Fruit fly (Drosophila melanogaster) whole organism, embryonic: ENCODE data around the gene CG7653.

Experiments
- ATbp ChIP-seq: fragments of 200-800 bp; sonication (Bioruptor generic); optimal IDR thresholded peaks from 2 replicates; lab custom pipeline; 2017; ENCODE audit warnings: missing biosample characterization, mild to moderate bottlenecking, missing genetic modification characterization, missing genetic modification reagents
- Abd-B ChIP-seq: fragments of 200-800 bp; sonication (Bioruptor generic); optimal IDR thresholded peaks from 2 replicates; lab custom pipeline; 2018; ENCODE audit warnings: missing biosample characterization, mild to moderate bottlenecking, missing genetic modification characterization, moderate library complexity
- Aef1 ChIP-seq: fragments of 200-800 bp; sonication (Bioruptor generic); IDR thresholded peaks from 3 replicates; pipeline ENCODE4 v1.3.6; 2022; ENCODE audit warnings: missing biosample characterization, missing genetic modification characterization
- Asciz ChIP-seq: fragments of 200-800 bp; sonication (Bioruptor generic); optimal IDR thresholded peaks from 2 replicates; lab custom pipeline; 2017; ENCODE audit warnings: missing biosample characterization, mild to moderate bottlenecking, missing genetic modification characterization, missing genetic modification reagents
- B-H2 ChIP-seq: fragments of 200-800 bp; sonication (Bioruptor generic); optimal IDR thresholded peaks from 2 replicates; lab custom pipeline; 2018; ENCODE audit warnings: missing biosample characterization, mild to moderate bottlenecking, missing genetic modification characterization
- Bteb2 ChIP-seq: fragments of 200-800 bp; sonication (Bioruptor generic); optimal IDR thresholded peaks from 2 replicates; lab custom pipeline; 2016; ENCODE audit warnings: missing biosample characterization, missing genetic modification characterization
- CG17359 ChIP-seq: fragments of 200-800 bp; sonication (Bioruptor generic); optimal IDR thresholded peaks from 3 replicates; lab custom pipeline; 2018; ENCODE audit warnings: missing biosample characterization, mild to moderate bottlenecking, missing genetic modification characterization, moderate library complexity
- CG18619 ChIP-seq: fragments of 200-800 bp; sonication (Bioruptor generic); optimal IDR thresholded peaks from 3 replicates; lab custom pipeline; 2017; ENCODE audit warnings: missing biosample characterization, mild to moderate bottlenecking, missing genetic modification characterization
- CG2875 ChIP-seq: fragments of 200-800 bp; sonication (Bioruptor generic); optimal IDR thresholded peaks from 2 replicates; lab custom pipeline; 2017; ENCODE audit warnings: missing biosample characterization, mild to moderate bottlenecking, missing genetic modification characterization, missing genetic modification reagents
- CG30020 ChIP-seq: fragments of 200-800 bp; optimal IDR thresholded peaks from 2 replicates; lab custom pipeline; 2019; ENCODE audit warnings: missing biosample characterization, mild to moderate bottlenecking, missing genetic modification characterization, moderate library complexity
- CG31388 ChIP-seq: fragments of 200-800 bp; sonication (Bioruptor generic); optimal IDR thresholded peaks from 2 replicates; lab custom pipeline; 2016; ENCODE audit warnings: missing biosample characterization, missing genetic modification characterization
- CG32767 ChIP-seq: fragments of 200-800 bp; sonication (Bioruptor generic); IDR thresholded peaks from 2 replicates; pipeline ENCODE4 v1.3.6; 2022; ENCODE audit warnings: missing biosample characterization, missing genetic modification characterization
- CG3726 ChIP-seq: fragments of 200-800 bp; sonication (Bioruptor generic); IDR thresholded peaks from 3 replicates; pipeline ENCODE4, ENCODE4 v1.3.6; 2022; ENCODE audit warnings: missing biosample characterization, missing genetic modification characterization
- CG42726 ChIP-seq: fragments of 200-800 bp; sonication (Bioruptor generic); IDR thresholded peaks from 2 replicates; pipeline ENCODE4 v1.3.6; 2022; ENCODE audit warnings: missing biosample characterization, missing genetic modification characterization; ENCODE audit not compliant: partially characterized antibody
- CG5180 ChIP-seq: fragments of 200-800 bp; sonication (Bioruptor generic); optimal IDR thresholded peaks from 3 replicates; lab custom pipeline; 2017; ENCODE audit warnings: missing biosample characterization, missing genetic modification characterization, mild to moderate bottlenecking, moderate library complexity, missing genetic modification reagents
- CG6175 ChIP-seq: fragments of 200-800 bp; sonication (Bioruptor generic); IDR thresholded peaks from 3 replicates; pipeline ENCODE4 v1.3.6; 2022; ENCODE audit warnings: missing biosample characterization, missing genetic modification characterization
- CG6683 ChIP-seq: fragments of 200-800 bp; sonication (Bioruptor generic); optimal IDR thresholded peaks from 2 replicates; lab custom pipeline; 2017; ENCODE audit warnings: missing biosample characterization, mild to moderate bottlenecking, missing genetic modification characterization, missing genetic modification reagents
- CG6854 ChIP-seq: fragments of 200-800 bp; sonication (Bioruptor generic); optimal IDR thresholded peaks from 3 replicates; lab custom pipeline; 2017; ENCODE audit warnings: missing biosample characterization, mild to moderate bottlenecking, missing genetic modification characterization
- CG8089 ChIP-seq: fragments of 200-800 bp; sonication (Bioruptor generic); optimal IDR thresholded peaks from 3 replicates; lab custom pipeline; 2016; ENCODE audit warnings: missing biosample characterization, missing genetic modification characterization
- CG8290 ChIP-seq, 3 experiments: fragments of 200-800 bp; sonication (Bioruptor generic); optimal IDR thresholded peaks; 2 replicates each; lab custom pipeline; 2016 to 2019; ENCODE audit warnings: missing biosample characterization in 3 of 3, missing genetic modification characterization in 3 of 3, mild to moderate bottlenecking in 2 of 3, moderate library complexity in 1 of 3
- CG9797 ChIP-seq: fragments of 200-800 bp; sonication (Bioruptor generic); optimal IDR thresholded peaks from 3 replicates; lab custom pipeline; 2018; ENCODE audit warnings: missing biosample characterization, mild to moderate bottlenecking, missing genetic modification characterization
- Camta ChIP-seq: fragments of 200-800 bp; sonication (Bioruptor generic); optimal IDR thresholded peaks from 2 replicates; lab custom pipeline; 2016; ENCODE audit warnings: missing biosample characterization, missing genetic modification characterization
- Chrac-16 ChIP-seq: fragments of 200-800 bp; sonication (Bioruptor generic); optimal IDR thresholded peaks from 3 replicates; lab custom pipeline; 2016; ENCODE audit warnings: missing biosample characterization, missing genetic modification characterization
- Hey ChIP-seq: fragments of 200-800 bp; sonication (Bioruptor generic); optimal IDR thresholded peaks from 3 replicates; lab custom pipeline; 2018; ENCODE audit warnings: missing biosample characterization, mild to moderate bottlenecking, missing genetic modification characterization
- Hr39 ChIP-seq: fragments of >200 bp; optimal IDR thresholded peaks from 2 replicates; lab custom pipeline; 2017
- NK7.1 ChIP-seq: fragments of 200-800 bp; sonication (Bioruptor generic); optimal IDR thresholded peaks from 3 replicates; lab custom pipeline; 2016; ENCODE audit warnings: missing biosample characterization, missing genetic modification characterization
- Ptx1 ChIP-seq: fragments of 200-800 bp; sonication (Bioruptor generic); IDR thresholded peaks from 2 replicates; pipeline ENCODE4 v1.3.6; 2022; ENCODE audit warnings: missing biosample characterization, missing genetic modification characterization
- Six4 ChIP-seq: fragments of 200-800 bp; sonication (Bioruptor generic); optimal IDR thresholded peaks from 2 replicates; lab custom pipeline; 2016; ENCODE audit warnings: missing biosample characterization, missing genetic modification characterization
- Taf1 ChIP-seq: fragments of 200-800 bp; sonication (Bioruptor generic); IDR thresholded peaks from 2 replicates; pipeline ENCODE4 v1.3.6; 2022; ENCODE audit warnings: missing biosample characterization, missing genetic modification characterization
- Vsx1 ChIP-seq: fragments of 200-800 bp; sonication (Bioruptor generic); optimal IDR thresholded peaks from 2 replicates; lab custom pipeline; 2017; ENCODE audit warnings: missing biosample characterization, mild to moderate bottlenecking, missing genetic modification characterization, missing genetic modification reagents
- ase ChIP-seq: fragments of 200-800 bp; sonication (Bioruptor generic); IDR thresholded peaks from 3 replicates; pipeline ENCODE4 v1.3.6; 2022; ENCODE audit warnings: missing biosample characterization, missing genetic modification characterization
- cato ChIP-seq: fragments of 200-800 bp; sonication (Bioruptor generic); optimal IDR thresholded peaks from 2 replicates; lab custom pipeline; 2016; ENCODE audit warnings: missing biosample characterization, missing genetic modification characterization, borderline replicate concordance
- crc ChIP-seq: fragments of 200-800 bp; sonication (Bioruptor generic); optimal IDR thresholded peaks from 2 replicates; lab custom pipeline; 2016; ENCODE audit warnings: missing biosample characterization, missing genetic modification characterization
- dimm ChIP-seq: fragments of 200-800 bp; sonication (Bioruptor generic); IDR thresholded peaks from 2 replicates; pipeline ENCODE4 v1.3.6; 2022; ENCODE audit warnings: missing biosample characterization, missing genetic modification characterization
- fd64A ChIP-seq: fragments of 200-800 bp; sonication (Bioruptor generic); optimal IDR thresholded peaks from 3 replicates; lab custom pipeline; 2018; ENCODE audit warnings: missing biosample characterization, mild to moderate bottlenecking, missing genetic modification characterization
- gro ChIP-seq: fragments of 200-800 bp; sonication (Bioruptor generic); optimal IDR thresholded peaks from 2 replicates; lab custom pipeline; 2016; ENCODE audit warnings: missing biosample characterization, missing genetic modification characterization
- gsb-n ChIP-seq: fragments of 200-800 bp; sonication (Bioruptor generic); optimal IDR thresholded peaks from 3 replicates; lab custom pipeline; 2018; ENCODE audit warnings: missing biosample characterization, mild to moderate bottlenecking, missing genetic modification characterization
- h ChIP-seq: fragments of >200 bp; optimal IDR thresholded peaks from 2 replicates; lab custom pipeline; 2017
- hbn ChIP-seq: fragments of 200-800 bp; sonication (Bioruptor generic); IDR thresholded peaks from 2 replicates; pipeline ENCODE4 v1.3.6; 2022; ENCODE audit warnings: missing biosample characterization, missing genetic modification characterization; ENCODE audit not compliant: partially characterized antibody
- jigr1 ChIP-seq: fragments of 200-800 bp; sonication (Bioruptor generic); IDR thresholded peaks from 3 replicates; pipeline ENCODE4 v1.3.6; 2022; ENCODE audit warnings: missing biosample characterization, missing genetic modification characterization
- kni ChIP-seq: fragments of 200-800 bp; sonication (Bioruptor generic); optimal IDR thresholded peaks from 3 replicates; lab custom pipeline; 2017; ENCODE audit warnings: mild to moderate bottlenecking, missing biosample characterization, missing genetic modification reagents, missing genetic modification characterization
- lilli ChIP-seq: fragments of 200-800 bp; sonication (Bioruptor generic); optimal IDR thresholded peaks from 3 replicates; lab custom pipeline; 2016; ENCODE audit warnings: missing biosample characterization, missing genetic modification characterization
- lola ChIP-seq, 3 experiments: fragments of >200 bp in 2 of 3; fragments of 200-800 bp in 1 of 3; sonication (Bioruptor generic) in 1 of 3; optimal IDR thresholded peaks; 2 replicates each; lab custom pipeline; 2017 to 2019; ENCODE audit warnings: missing biosample characterization in 3 of 3, missing genetic modification characterization in 3 of 3, mild to moderate bottlenecking in 1 of 3, moderate library complexity in 1 of 3
- luna ChIP-seq: fragments of 200-800 bp; sonication (Bioruptor generic); optimal IDR thresholded peaks from 2 replicates; lab custom pipeline; 2016; ENCODE audit warnings: missing biosample characterization, missing genetic modification characterization
- p53 ChIP-seq: fragments of 200-800 bp; sonication (Bioruptor generic); optimal IDR thresholded peaks from 2 replicates; lab custom pipeline; 2016; ENCODE audit warnings: missing biosample characterization, missing genetic modification characterization
- rib ChIP-seq: fragments of 200-800 bp; sonication (Bioruptor generic); IDR thresholded peaks from 2 replicates; pipeline ENCODE4 v1.3.6; 2022; ENCODE audit warnings: missing biosample characterization, missing genetic modification characterization
- scrt ChIP-seq: fragments of 200-800 bp; sonication (Bioruptor generic); optimal IDR thresholded peaks from 2 replicates; lab custom pipeline; 2018; ENCODE audit warnings: missing biosample characterization, mild to moderate bottlenecking, missing genetic modification characterization, moderate library complexity
- zf30C ChIP-seq: fragments of 200-800 bp; sonication (Bioruptor generic); optimal IDR thresholded peaks from 3 replicates; lab custom pipeline; 2018; ENCODE audit warnings: missing biosample characterization, mild to moderate bottlenecking, missing genetic modification characterization

Gene CG7653

DNA sequence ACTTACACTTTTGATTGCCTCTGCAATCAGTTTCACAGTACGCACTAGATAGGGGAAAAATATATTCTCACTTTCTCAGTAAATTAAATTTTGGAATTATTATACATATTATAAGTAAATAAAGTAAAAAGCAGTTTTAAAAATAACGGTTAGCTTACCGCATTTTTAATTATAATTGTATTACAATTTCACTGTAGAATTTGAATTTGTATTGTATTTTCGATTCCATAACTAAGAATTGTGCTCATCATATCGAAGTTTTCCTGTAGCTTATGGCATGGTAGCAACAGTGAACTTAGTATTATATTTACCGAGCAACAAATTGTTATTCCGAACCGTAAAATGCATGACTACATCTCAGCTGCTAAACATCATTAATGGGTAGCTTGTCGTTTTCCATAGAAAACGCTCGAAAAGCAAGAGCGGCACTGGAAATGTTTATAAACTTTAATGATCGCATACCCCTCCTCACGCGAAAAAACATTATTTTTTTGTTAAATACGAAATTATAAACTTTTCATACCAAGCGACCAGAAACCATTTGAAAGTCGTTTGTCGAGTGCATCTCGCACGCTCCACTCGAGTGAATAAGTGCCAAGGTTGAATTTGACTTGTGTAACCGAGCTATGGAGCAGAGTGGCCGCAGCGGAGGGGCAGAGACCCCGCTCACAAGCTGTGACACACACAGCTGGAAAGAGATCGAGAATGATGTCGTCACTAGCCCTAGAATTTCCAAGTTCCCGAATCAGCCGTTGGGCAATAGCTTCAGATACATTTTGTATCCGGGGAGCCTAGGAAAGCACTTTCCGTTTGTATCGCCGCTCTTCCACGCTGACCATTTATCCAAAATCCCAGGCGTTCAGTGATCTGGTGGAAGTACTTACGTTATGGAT, 32.3 kb upstream of the CG7653 start (continued):
- TF ChIP-seq lilli (GFP tag; lab: Kevin White, UChicago) (peak; percentile 78), NK7.1 (GFP tag; lab: Kevin White, UChicago) (no peak), Ptx1 (GFP tag; lab: Robert Waterston, UW) (peak; percentile 96), Six4 (peak; percentile 87), fd64A (GFP tag; lab: Kevin White, UChicago) (no peak), Camta (no peak), Asciz (peak; percentile 85), ase (GFP tag; lab: Robert Waterston, UW) (peak; percentile 80), Taf1 (GFP tag; lab: Robert Waterston, UW) (peak; percentile 87), CG31388 (GFP tag; lab: Kevin White, UChicago) (peak; percentile 35), jigr1 (peak; percentile 82), CG2875 (GFP tag; lab: Kevin White, UChicago) (peak; percentile 91), CG8290 (GFP tag; optimal IDR thresholded peaks at IDR 0.05; lab: Kevin White, UChicago) (peak; percentile 83), CG8290 (tag; optimal IDR thresholded peaks at IDR 0.05; lab: Kevin White, UChicago) (peak in 1 of 2 experiments; percentile 17), B-H2 (GFP tag; lab: Kevin White, UChicago) (peak; percentile 89), crc (peak; percentile 32), scrt (GFP tag; lab: Kevin White, UChicago) (peak; percentile 82), hbn (GFP tag; lab: Robert Waterston, UW) (no peak), rib (GFP tag; lab: Robert Waterston, UW) (no peak; the same call in 1 of the 2 replicates), CG18619 (GFP tag; lab: Kevin White, UChicago) (peak; percentile 93), p53 (GFP tag; lab: Kevin White, UChicago) (no peak), lola (GFP tag; optimal IDR thresholded peaks at IDR 0.05; lab: Kevin White, UChicago) (peak in 1 of 3 experiments; percentile 94), ATbp (GFP tag; lab: Kevin White, UChicago) (peak; percentile 88), Hey (tag; lab: Kevin White, UChicago) (no peak), Hr39 (lab: Kevin White, UChicago) (no peak), CG6175 (GFP tag; lab: Robert Waterston, UW) (0 out of 3 replicates have a peak, but pooled peaks have one; percentile 24), dimm (GFP tag; lab: Robert Waterston, UW) (peak; percentile 42; the same call in 1 of the 2 replicates), gro (GFP tag; lab: Kevin White, UChicago) (peak; percentile 73), CG9797 (GFP tag; lab: Kevin White, UChicago) (peak; percentile 1), Vsx1 (peak; percentile 83), Bteb2 (GFP tag; lab: Kevin White, UChicago) (peak; percentile 54), CG30020 (tag; lab: Kevin White, UChicago) (peak; percentile 81), CG5180 (GFP tag; lab: Kevin White, UChicago) (peak; percentile 82), Abd-B (GFP tag; lab: Kevin White, UChicago) (peak; percentile 96), zf30C (no peak), CG32767 (GFP tag; lab: Robert Waterston, UW) (peak; percentile 95), Chrac-16 (GFP tag; lab: Kevin White, UChicago) (peak; percentile 84), kni (GFP tag; lab: Kevin White, UChicago) (peak; percentile 52), CG42726 (GFP tag; lab: Robert Waterston, UW) (no peak), luna (GFP tag; lab: Kevin White, UChicago) (no peak), CG17359 (peak; percentile 91), CG8089 (GFP tag; lab: Kevin White, UChicago) (no peak), CG6683 (GFP tag; lab: Kevin White, UChicago) (peak; percentile 85), CG3726 (GFP tag; lab: Robert Waterston, UW) (peak; percentile 90), gsb-n (tag; lab: Kevin White, UChicago) (peak; percentile 99), h (lab: Kevin White, UChicago) (no peak), cato (peak; percentile 77), CG6854 (GFP tag; lab: Kevin White, UChicago) (peak; percentile 85), Aef1 (GFP tag; lab: Robert Waterston, UW) (peak; percentile 88)
